Worm (Caenorhabditis elegans) whole organism, young adult: ENCODE measurements around the gene F19B6.3.

ENCODE experiments used
- F57A8.1 ChIP-seq: fragments of 200-800 bp; sonication (Bioruptor generic); optimal IDR thresholded peaks from 2 replicates; lab custom pipeline; 2018; ENCODE audit warnings: mild to moderate bottlenecking, missing genetic modification characterization, moderate library complexity, missing compliant biosample characterization
- Y53G8AR.9 ChIP-seq: fragments of 200-800 bp; sonication (Bioruptor generic); conservative IDR thresholded peaks from 2 replicates; pipeline ENCODE4 v1.3.6; 2022; ENCODE audit warnings: missing genetic modification reagents, missing genetic modification characterization, missing compliant biosample characterization
- Y67H2A.10 ChIP-seq: fragments of 200-800 bp; sonication (Bioruptor generic); conservative IDR thresholded peaks from 2 replicates; pipeline ENCODE4 v1.3.6; 2022; ENCODE audit warnings: missing genetic modification reagents, missing genetic modification characterization, missing compliant biosample characterization
- hmg-1.2 ChIP-seq: fragments of 200-800 bp; sonication (Bioruptor generic); IDR thresholded peaks from 2 replicates; pipeline ENCODE4 v1.3.6; 2022; ENCODE audit warnings: missing genetic modification reagents, missing genetic modification characterization, missing compliant biosample characterization
- lin-35 ChIP-seq, 3 experiments: fragments of 150-350 bp in 2 of 3; sonication (generic microtip) in 1 of 3; optimal IDR thresholded peaks; 2 replicates each; lab custom pipeline; 2014 to 2018; ENCODE audit warnings: missing biosample characterization in 3 of 3, missing genetic modification characterization in 3 of 3, missing genetic modification reagents in 3 of 3
- mes-4 ChIP-seq: sonication (generic microtip); optimal IDR thresholded peaks from 2 replicates; lab custom pipeline; 2016; ENCODE audit warnings: missing genotype, missing genetic modification characterization, missing compliant biosample characterization
- nfyb-1 ChIP-seq: fragments of 200-800 bp; sonication (Bioruptor generic); IDR thresholded peaks from 2 replicates; pipeline ENCODE4 v1.3.6; 2022; ENCODE audit warnings: missing genetic modification reagents, missing genetic modification characterization, missing compliant biosample characterization
- nhr-90 ChIP-seq: sonication (generic microtip); optimal IDR thresholded peaks from 2 replicates; lab custom pipeline; 2016; ENCODE audit warnings: missing genotype, mild to moderate bottlenecking, missing genetic modification characterization, missing compliant biosample characterization
- snpc-4 ChIP-seq, 5 experiments: fragments of 150-350 bp in 1 of 5; sonication (generic microtip) in 4 of 5; optimal IDR thresholded peaks; 2 replicates each; lab custom pipeline; 2014 to 2018; ENCODE audit warnings: missing genetic modification characterization in 5 of 5, missing biosample characterization in 3 of 5, antibody characterized with exemption in 2 of 5, mild to moderate bottlenecking in 2 of 5, missing compliant biosample characterization in 2 of 5, missing genotype in 2 of 5, moderate library complexity in 2 of 5, missing genetic modification reagents in 1 of 5
- sptf-2 ChIP-seq: fragments of 200-800 bp; sonication (Bioruptor generic); optimal IDR thresholded peaks from 2 replicates; lab custom pipeline; 2018; ENCODE audit warnings: mild to moderate bottlenecking, missing genetic modification characterization, missing compliant biosample characterization
- unc-62 ChIP-seq: fragments of 150-350 bp; optimal IDR thresholded peaks from 2 replicates; lab custom pipeline; 2014; ENCODE audit warnings: missing biosample characterization, missing genetic modification reagents, missing genetic modification characterization

DNA sequence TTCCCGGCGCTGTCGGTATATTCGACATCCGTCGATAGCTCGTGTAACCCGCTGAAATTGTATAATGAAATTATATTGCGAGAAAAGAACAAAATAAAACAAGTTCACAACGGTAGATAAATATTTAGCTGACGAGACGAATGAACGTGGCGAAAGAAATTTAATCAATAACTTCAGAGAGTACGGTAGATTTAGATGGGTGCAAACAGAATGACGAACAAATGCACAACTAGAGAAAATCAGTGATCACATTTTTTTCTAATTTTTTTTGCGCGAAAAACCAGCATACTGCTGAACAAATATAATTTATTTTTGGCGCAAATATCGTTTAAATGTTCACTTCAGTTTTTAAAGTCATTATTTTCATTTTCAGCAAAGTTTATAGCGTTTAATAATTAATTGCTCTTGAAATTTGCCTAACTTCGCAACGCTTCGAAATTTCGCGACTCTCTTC lies 33.7 kb downstream of the F19B6.3 start, which contains the start of gene sec-24.2:
- no peak for TF ChIP-seq mes-4 (tag; lab: Kevin White, UChicago)
- no peak for TF ChIP-seq hmg-1.2
- TF ChIP-seq nhr-90, result no peak
- TF ChIP-seq nfyb-1 (GFP tag; lab: Robert Waterston, UW), result no peak
- TF ChIP-seq sptf-2 (GFP tag; lab: Kevin White, UChicago), result no peak
- no peak for TF ChIP-seq snpc-4 (GFP tag; optimal IDR thresholded peaks at IDR 0.05; lab: Kevin White, UChicago)
- TF ChIP-seq snpc-4 (tag; optimal IDR thresholded peaks at IDR 0.05; lab: Kevin White, UChicago), result no peak
- TF ChIP-seq unc-62, result no peak
- no peak for TF ChIP-seq Y67H2A.10
- no peak for TF ChIP-seq F57A8.1 (GFP tag; lab: Kevin White, UChicago)
- TF ChIP-seq Y53G8AR.9 (GFP tag; lab: Robert Waterston, UW), result no peak
- no peak for TF ChIP-seq lin-35 (GFP tag; optimal IDR thresholded peaks at IDR 0.05; lab: Kevin White, UChicago)
